Worm (Caenorhabditis elegans): ENCODE measurements around the gene asp-5.

ce11 chrV:8281646-8282045 is 9.5 kb downstream of the asp-5 start:
- TF ChIP-seq nhr-12 (tag; optimal IDR thresholded peaks at IDR 0.05) (no peak), elt-3 (tag; optimal IDR thresholded peaks at IDR 0.05) (no peak), M03D4.4 (tag; optimal IDR thresholded peaks at IDR 0.05) (no peak), unc-62 (GFP tag; optimal IDR thresholded peaks at IDR 0.05) (no peak), ces-1 (GFP tag; optimal IDR thresholded peaks at IDR 0.05) (no peak), lin-32 (GFP tag; optimal IDR thresholded peaks at IDR 0.05) (no peak), ztf-11 (tag; optimal IDR thresholded peaks at IDR 0.05) (no peak), pha-4 (tag; optimal IDR thresholded peaks at IDR 0.05) (no peak), mep-1 (tag; optimal IDR thresholded peaks at IDR 0.05) (no peak), sptf-1 (tag; optimal IDR thresholded peaks at IDR 0.05) (no peak)
